Worm (Caenorhabditis elegans) whole organism, L4 larva: ENCODE results near the gene nta-1.

Experiments
- Y105C5A.15 ChIP-seq: fragments of 200-800 bp; sonication (Bioruptor generic); IDR thresholded peaks from 2 replicates; pipeline ENCODE4 v1.3.6; 2022; ENCODE audit warnings: missing genetic modification characterization, missing compliant biosample characterization
- Y5F2A.4 ChIP-seq: fragments of 200-800 bp; sonication (Bioruptor generic); optimal IDR thresholded peaks from 2 replicates; lab custom pipeline; 2018; ENCODE audit warnings: mild to moderate bottlenecking, missing genetic modification characterization, missing compliant biosample characterization
- Y75B8A.6 ChIP-seq: fragments of 200-800 bp; sonication (Bioruptor generic); IDR thresholded peaks from 2 replicates; pipeline ENCODE4 v1.3.6; 2022; ENCODE audit warnings: missing genetic modification reagents, missing genetic modification characterization, missing compliant biosample characterization
- aha-1 ChIP-seq: fragments of 150-350 bp; peaks from one replicate; lab custom pipeline; 2014; ENCODE audit warnings: missing biosample characterization, missing genetic modification characterization
- attf-4 ChIP-seq: sonication (generic microtip); optimal IDR thresholded peaks from 3 replicates; lab custom pipeline; 2017; ENCODE audit warnings: missing biosample characterization, missing genetic modification characterization
- ceh-20 ChIP-seq: fragments of 200-800 bp; sonication (Bioruptor generic); IDR thresholded peaks from 2 replicates; pipeline ENCODE4 v1.3.6; 2022; ENCODE audit warnings: missing genetic modification reagents, missing genetic modification characterization, missing compliant biosample characterization
- ceh-62 ChIP-seq: sonication (generic microtip); optimal IDR thresholded peaks from 2 replicates; lab custom pipeline; 2017; ENCODE audit warnings: missing biosample characterization, missing genetic modification characterization
- ceh-82 ChIP-seq: sonication (generic microtip); optimal IDR thresholded peaks from 2 replicates; lab custom pipeline; 2017; ENCODE audit warnings: missing biosample characterization, missing genetic modification characterization
- daf-16 ChIP-seq, 3 experiments: sonication (generic microtip); optimal IDR thresholded peaks; 2 replicates each; lab custom pipeline; 2016 to 2017; ENCODE audit warnings: missing genetic modification characterization in 3 of 3, missing genetic modification reagents in 3 of 3, mild to moderate bottlenecking in 2 of 3, missing compliant biosample characterization in 2 of 3, missing biosample characterization in 1 of 3, moderate library complexity in 1 of 3
- daf-8 ChIP-seq: fragments of 200-800 bp; sonication (Bioruptor generic); IDR thresholded peaks from 2 replicates; pipeline ENCODE4 v1.3.6; 2022; ENCODE audit warnings: missing genetic modification characterization, missing compliant biosample characterization
- dmd-8 ChIP-seq: fragments of 200-800 bp; sonication (Bioruptor generic); IDR thresholded peaks from 2 replicates; pipeline ENCODE4 v1.3.6; 2022; ENCODE audit warnings: missing genetic modification characterization, missing compliant biosample characterization
- dmd-9 ChIP-seq: fragments of 200-800 bp; sonication (Bioruptor generic); IDR thresholded peaks from 2 replicates; pipeline ENCODE4 v1.3.6; 2022; ENCODE audit warnings: missing genetic modification reagents, missing genetic modification characterization, missing compliant biosample characterization
- fos-1 ChIP-seq: fragments of 150-350 bp; optimal IDR thresholded peaks from 2 replicates; lab custom pipeline; 2014; ENCODE audit warnings: missing biosample characterization, missing genetic modification characterization
- hif-1 ChIP-seq, 2 experiments: sonication (generic microtip); optimal IDR thresholded peaks; 2 replicates each; lab custom pipeline; 2016 to 2017; ENCODE audit warnings: missing compliant biosample characterization in 2 of 2, missing genetic modification characterization in 2 of 2, missing genetic modification reagents in 2 of 2, missing genotype in 2 of 2, mild to moderate bottlenecking in 1 of 2
- hlh-11 ChIP-seq: fragments of 200-800 bp; sonication (Bioruptor generic); optimal IDR thresholded peaks from 2 replicates; lab custom pipeline; 2018; ENCODE audit warnings: mild to moderate bottlenecking, missing genetic modification characterization, missing compliant biosample characterization
- lin-1 ChIP-seq: fragments of 200-800 bp; sonication (Bioruptor generic); IDR thresholded peaks from 2 replicates; pipeline ENCODE4 v1.3.6; 2022; ENCODE audit warnings: missing genetic modification reagents, missing genetic modification characterization, missing compliant biosample characterization
- lin-29 ChIP-seq: fragments of 200-800 bp; sonication (Bioruptor generic); IDR thresholded peaks from 2 replicates; pipeline ENCODE4 v1.3.6; 2022; ENCODE audit warnings: missing genetic modification reagents, missing genetic modification characterization, missing compliant biosample characterization
- lin-39 ChIP-seq: fragments of 150-350 bp; optimal IDR thresholded peaks from 2 replicates; lab custom pipeline; 2014; ENCODE audit warnings: missing biosample characterization, missing genetic modification reagents, missing genetic modification characterization
- lir-3 ChIP-seq: sonication (generic microtip); optimal IDR thresholded peaks from 2 replicates; lab custom pipeline; 2016; ENCODE audit warnings: mild to moderate bottlenecking, missing genetic modification characterization, missing compliant biosample characterization
- lsy-2 ChIP-seq, 2 experiments: fragments of 150-350 bp in 1 of 2; sonication (generic microtip) in 1 of 2; optimal IDR thresholded peaks; 2 replicates each; lab custom pipeline; 2014 to 2017; ENCODE audit warnings: missing biosample characterization in 2 of 2, missing genetic modification characterization in 2 of 2
- madf-5 ChIP-seq, 2 experiments: fragments of 200-800 bp; sonication (Bioruptor generic); IDR thresholded peaks; 2 replicates each; pipeline ENCODE4 v1.3.6; 2022; ENCODE audit warnings: missing compliant biosample characterization in 2 of 2, missing genetic modification characterization in 2 of 2
- mdl-1 ChIP-seq, 2 experiments: fragments of 150-350 bp in 1 of 2; sonication (generic microtip) in 1 of 2; optimal IDR thresholded peaks; 2 replicates each; lab custom pipeline; 2014 to 2017; ENCODE audit warnings: missing biosample characterization in 2 of 2, missing genetic modification characterization in 2 of 2
- mxl-3 ChIP-seq: fragments of 200-800 bp; sonication (Bioruptor generic); optimal IDR thresholded peaks from 2 replicates; lab custom pipeline; 2018; ENCODE audit warnings: mild to moderate bottlenecking, missing genetic modification characterization, missing compliant biosample characterization
- nhr-11 ChIP-seq: fragments of 150-350 bp; optimal IDR thresholded peaks from 2 replicates; lab custom pipeline; 2014; ENCODE audit warnings: missing biosample characterization, missing genetic modification characterization
- nhr-111 ChIP-seq: fragments of 200-800 bp; sonication (Bioruptor generic); optimal IDR thresholded peaks from 2 replicates; lab custom pipeline; 2018; ENCODE audit warnings: mild to moderate bottlenecking, missing genetic modification characterization, missing compliant biosample characterization
- nhr-237 ChIP-seq: sonication (generic microtip); optimal IDR thresholded peaks from 2 replicates; lab custom pipeline; 2017; ENCODE audit warnings: missing biosample characterization, missing genetic modification characterization
- nhr-42 ChIP-seq: fragments of 200-800 bp; sonication (Bioruptor generic); IDR thresholded peaks from 2 replicates; pipeline ENCODE4 v1.3.6; 2022; ENCODE audit warnings: missing genetic modification characterization, missing compliant biosample characterization
- php-3 ChIP-seq: fragments of 200-800 bp; sonication (Bioruptor generic); IDR thresholded peaks from 2 replicates; pipeline ENCODE4 v1.3.6; 2022; ENCODE audit warnings: missing genetic modification reagents, missing genetic modification characterization, missing compliant biosample characterization
- spr-1 ChIP-seq: sonication (generic microtip); optimal IDR thresholded peaks from 2 replicates; lab custom pipeline; 2016; ENCODE audit warnings: mild to moderate bottlenecking, missing genetic modification characterization, missing compliant biosample characterization
- tag-97 ChIP-seq: fragments of 200-800 bp; sonication (Bioruptor generic); IDR thresholded peaks from 2 replicates; pipeline ENCODE4 v1.3.6; 2022; ENCODE audit warnings: missing genetic modification characterization, missing compliant biosample characterization
- tra-1 ChIP-seq: fragments of 200-800 bp; sonication (Bioruptor generic); IDR thresholded peaks from 2 replicates; pipeline ENCODE4 v1.3.6; 2022; ENCODE audit warnings: missing genetic modification reagents, missing genetic modification characterization, missing compliant biosample characterization
- unc-130 ChIP-seq: sonication (generic microtip); optimal IDR thresholded peaks from 2 replicates; lab custom pipeline; 2016; ENCODE audit warnings: missing genetic modification reagents, missing genetic modification characterization, missing compliant biosample characterization
- unc-62 ChIP-seq, 3 experiments: fragments of 150-350 bp in 1 of 3; sonication (generic microtip); optimal IDR thresholded peaks in 2 of 3; peaks in 1 of 3; 1 replicate in 1 of 3; 2 replicates in 2 of 3; lab custom pipeline; 2014 to 2017; ENCODE audit warnings: missing biosample characterization in 3 of 3, missing genetic modification characterization in 3 of 3, missing genetic modification reagents in 3 of 3, missing genotype in 1 of 3

The nta-1 gene

DNA sequence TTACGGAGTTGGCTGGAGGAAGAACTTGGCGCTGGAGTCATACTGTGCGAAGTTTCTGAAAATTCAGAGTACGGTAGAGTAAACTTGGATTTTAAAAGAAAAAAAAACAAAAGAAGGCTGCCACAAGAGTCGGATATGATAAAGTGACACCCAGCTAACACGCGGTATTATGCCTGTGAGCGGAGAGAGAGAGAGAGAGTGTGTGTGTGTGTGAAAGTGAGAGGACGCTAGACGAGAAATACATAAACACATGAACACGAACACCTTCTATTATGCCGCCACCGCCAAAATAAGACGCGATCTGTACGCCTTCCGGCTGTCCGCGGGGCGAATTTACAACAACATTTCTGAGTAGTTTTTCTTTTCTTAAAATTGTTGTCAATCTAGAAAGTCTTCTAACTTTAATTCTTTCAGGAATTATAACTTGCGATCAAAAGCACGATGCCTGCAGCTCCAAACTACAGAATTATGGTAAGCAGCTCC, 6.7 kb downstream of the nta-1 start, which contains the start of gene F12E12.6:
Gene F12E12.6 (minus strand): TSS at position 51 of the 483 bp plus-strand sequence.
- no peak for TF ChIP-seq nhr-11 (tag; lab: Kevin White, UChicago)
- no peak for TF ChIP-seq daf-8 (GFP tag; lab: Robert Waterston, UW)
- no peak for TF ChIP-seq lin-39 (tag; lab: Kevin White, UChicago)
- TF ChIP-seq spr-1 (tag; lab: Kevin White, UChicago) = no peak
- TF ChIP-seq Y75B8A.6 (GFP tag; lab: Robert Waterston, UW) = no peak

DNA sequence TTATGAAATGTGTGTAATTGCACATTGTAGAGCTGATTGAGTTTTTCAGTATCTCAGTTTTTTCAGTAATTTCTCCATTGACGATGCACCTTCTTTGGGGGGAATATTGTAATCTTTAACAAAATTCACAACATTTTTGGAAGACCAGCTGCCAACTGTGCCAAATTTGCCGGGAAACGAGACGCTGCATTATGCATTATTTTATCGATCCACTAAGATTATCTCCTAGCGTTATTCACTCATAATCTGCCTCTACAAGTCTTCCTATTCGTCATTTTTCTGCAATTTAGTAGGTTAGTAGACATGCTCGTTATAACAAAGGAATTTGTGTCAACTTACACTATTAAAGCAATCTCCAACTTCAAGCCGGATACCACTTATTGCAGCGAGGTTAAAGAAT, 11.9 kb downstream of the nta-1 start, which contains the start of the genes sdz-12 and bath-31:
Gene sdz-12 (minus strand): TSS at position 101 of the 400 bp plus-strand sequence.
Gene bath-31 (plus strand): TSS at position 251 of the 400 bp plus-strand sequence.
- no peak for TF ChIP-seq nhr-11 (tag; lab: Kevin White, UChicago)
- TF ChIP-seq tag-97 (GFP tag; lab: Robert Waterston, UW) = no peak
- TF ChIP-seq lin-29 = no peak
- TF ChIP-seq attf-4 (tag; lab: Kevin White, UChicago) = no peak

DNA sequence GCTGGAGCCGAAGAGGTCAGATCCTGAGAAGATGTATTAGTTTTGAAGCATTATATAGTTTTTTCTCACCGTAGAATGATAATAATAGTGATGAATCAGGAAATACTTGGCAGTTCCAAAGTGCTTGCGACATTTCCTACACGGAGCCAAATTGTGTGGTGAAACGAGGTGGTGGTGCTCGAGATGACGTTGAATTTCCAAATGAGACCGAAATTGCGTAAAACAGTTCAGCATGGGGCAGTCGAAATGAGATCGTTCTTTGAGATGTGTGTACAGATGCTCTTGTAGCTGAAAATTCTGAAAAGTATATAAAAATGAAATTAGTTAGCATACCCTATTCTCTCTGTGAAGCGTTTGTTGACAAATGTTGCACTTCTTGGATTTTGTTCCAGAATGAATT, 15.6 kb downstream of the nta-1 start, which contains the start of gene C46E10.8:
Gene C46E10.8 (minus strand): TSS at position 101 of the 400 bp plus-strand sequence.
- TF ChIP-seq dmd-9 (GFP tag; lab: Robert Waterston, UW) (no peak), unc-62 (GFP tag; optimal IDR thresholded peaks at IDR 0.05 in 1 of 2; lab: Kevin White, UChicago) (peak in 1 of 2 experiments; percentile 28), unc-62 (tag; optimal IDR thresholded peaks at IDR 0.05; lab: Kevin White, UChicago) (no peak)
- TF ChIP-seq, all 104 proteins: peak for 1

DNA sequence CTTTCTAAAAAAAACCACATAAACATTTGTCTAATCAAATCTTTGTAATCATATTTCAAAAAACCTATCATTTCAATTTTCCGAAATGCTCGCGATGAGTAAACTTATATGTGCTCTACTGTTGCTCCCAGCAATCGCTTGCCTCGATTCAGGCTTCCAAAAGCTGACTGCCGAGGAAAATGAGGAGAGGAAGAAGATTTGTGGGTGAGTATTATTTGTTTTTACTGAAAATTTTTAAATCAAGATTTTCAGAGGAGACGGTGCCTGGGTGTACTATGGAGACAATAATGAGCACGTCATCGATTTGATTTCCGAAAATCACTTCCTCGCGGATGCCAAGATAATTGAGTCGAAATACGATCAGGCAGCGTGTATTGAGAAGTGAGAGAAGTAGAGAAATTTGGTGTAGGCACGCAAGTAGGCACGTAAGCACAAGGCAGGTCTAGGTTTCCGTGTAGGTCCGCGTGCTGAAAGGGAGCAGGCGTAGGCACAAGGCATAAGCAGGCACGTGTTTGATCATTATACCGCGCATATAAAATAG, 19.4 kb downstream of the nta-1 start, which contains the start of gene C46E10.1:
Gene C46E10.1 (plus strand): TSS at position 51 of the 541 bp plus-strand sequence.
- no peak for TF ChIP-seq madf-5 (GFP tag; IDR thresholded peaks at IDR 0.05; lab: Robert Waterston, UW)
- TF ChIP-seq aha-1 (tag; lab: Kevin White, UChicago) = peak; percentile 90

DNA sequence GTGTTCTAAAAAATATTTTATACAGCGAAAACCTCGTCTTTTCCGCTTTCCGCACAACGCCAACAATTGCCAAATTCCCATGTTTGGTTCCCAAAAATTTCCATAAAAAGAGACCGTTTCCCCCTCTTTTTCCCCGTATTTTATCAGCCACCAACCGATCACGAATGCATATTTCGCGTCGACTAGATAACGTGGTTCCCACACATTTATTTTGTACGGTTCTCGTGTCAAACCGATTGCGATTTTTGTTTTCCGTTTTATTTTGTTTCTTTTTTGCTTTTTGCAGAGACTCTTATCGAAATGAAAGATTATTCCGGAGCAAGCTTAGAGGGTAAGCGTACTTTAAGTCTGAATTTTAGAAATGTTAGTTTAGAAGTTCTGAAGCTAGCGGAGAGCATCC, 22.6 kb downstream of the nta-1 start, which contains the start of gene C46E10.3:
Gene C46E10.3 (plus strand): TSS at position 301 of the 400 bp plus-strand sequence.
- TF ChIP-seq Y105C5A.15 (GFP tag; lab: Robert Waterston, UW) = no peak
- TF ChIP-seq lin-1 (GFP tag; lab: Robert Waterston, UW) = no peak
- no peak for TF ChIP-seq hlh-11 (tag; lab: Kevin White, UChicago)
- TF ChIP-seq nhr-237 (tag; lab: Kevin White, UChicago) = no peak
- TF ChIP-seq fos-1 = no peak
- TF ChIP-seq unc-130 = no peak

DNA sequence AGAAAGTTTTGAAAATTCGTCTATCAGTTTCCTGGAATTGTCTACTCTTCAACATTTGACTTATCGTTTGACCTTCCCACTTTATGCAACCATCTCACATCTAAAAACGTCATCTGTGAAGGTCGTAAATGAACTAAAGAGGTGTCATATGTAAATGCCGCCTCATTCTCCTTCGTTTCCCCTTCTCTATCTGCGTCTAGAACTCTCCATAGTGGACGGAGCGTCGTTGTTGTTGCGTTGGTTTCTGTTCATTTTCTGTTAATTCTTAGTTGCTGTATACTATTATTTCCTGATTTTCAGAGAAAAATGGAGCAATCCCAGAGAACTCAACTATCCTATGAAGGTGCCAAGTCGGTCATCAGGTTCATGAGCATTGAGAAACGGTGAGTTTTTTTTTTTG, 26.7 kb downstream of the nta-1 start, which contains the start of gene fbxc-52:
Gene fbxc-52 (plus strand): TSS at position 301 of the 400 bp plus-strand sequence.
- TF ChIP-seq ceh-62 = no peak
- TF ChIP-seq Y5F2A.4 (GFP tag; lab: Kevin White, UChicago) = no peak
- TF ChIP-seq lsy-2 (tag; optimal IDR thresholded peaks at IDR 0.05; lab: Kevin White, UChicago) = no peak
- no peak for TF ChIP-seq hif-1 (tag; optimal IDR thresholded peaks at IDR 0.05; lab: Kevin White, UChicago)
- TF ChIP-seq aha-1 (tag; lab: Kevin White, UChicago) = no peak
- no peak for TF ChIP-seq nhr-42
- TF ChIP-seq dmd-8 (GFP tag; lab: Robert Waterston, UW) = no peak

DNA sequence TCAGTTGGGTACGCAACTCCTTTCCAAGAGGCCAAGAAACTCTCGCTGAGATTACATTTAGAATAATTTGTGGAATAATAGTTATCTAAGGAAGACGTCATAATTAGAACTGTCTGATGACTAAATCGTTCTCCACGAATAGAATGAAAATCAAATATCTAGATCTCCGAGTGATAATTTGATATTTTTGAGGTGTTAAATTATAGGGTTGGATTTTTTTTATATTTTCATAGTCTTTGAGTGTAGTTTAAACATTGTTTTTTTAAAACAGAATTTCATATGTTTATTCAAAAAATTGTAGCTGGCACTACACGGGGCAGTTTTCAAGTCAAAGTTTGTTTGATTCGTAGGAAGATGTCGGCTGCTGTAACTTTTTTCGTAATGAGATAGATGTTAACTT, 27.2 kb downstream of the nta-1 start, which contains the start of gene srh-99:
Gene srh-99 (minus strand): TSS at position 101 of the 400 bp plus-strand sequence.
- TF ChIP-seq mdl-1 (tag; optimal IDR thresholded peaks at IDR 0.05; lab: Kevin White, UChicago) = no peak
- no peak for TF ChIP-seq lir-3 (tag; lab: Kevin White, UChicago)
- TF ChIP-seq nhr-111 (GFP tag; lab: Kevin White, UChicago) = no peak
- no peak for TF ChIP-seq ceh-82
- no peak for TF ChIP-seq tra-1 (GFP tag; lab: Robert Waterston, UW)
- TF ChIP-seq daf-16 (GFP tag; optimal IDR thresholded peaks at IDR 0.05; lab: Kevin White, UChicago) = no peak
- TF ChIP-seq daf-16 (tag; optimal IDR thresholded peaks at IDR 0.05; lab: Kevin White, UChicago) = no peak
- no peak for TF ChIP-seq mxl-3 (GFP tag; lab: Kevin White, UChicago)
- no peak for TF ChIP-seq ceh-20 (GFP tag; lab: Robert Waterston, UW)
- no peak for TF ChIP-seq php-3
